Fruit fly (Drosophila melanogaster) whole organism, wandering third instar larva: ENCODE results near the gene CG8236.

Source experiments
- Abd-B ChIP-seq: fragments of >200 bp; optimal IDR thresholded peaks from 2 replicates; lab custom pipeline; 2017; ENCODE audit warnings: missing biosample characterization, missing genetic modification characterization
- CG32264 ChIP-seq: fragments of 200-800 bp; sonication (Bioruptor generic); optimal IDR thresholded peaks from 2 replicates; lab custom pipeline; 2016; ENCODE audit warnings: missing biosample characterization, missing genetic modification characterization
- CG9705 ChIP-seq: fragments of 200-800 bp; sonication (Bioruptor generic); optimal IDR thresholded peaks from 2 replicates; lab custom pipeline; 2018; ENCODE audit warnings: missing biosample characterization, mild to moderate bottlenecking, missing genetic modification characterization
- CrebA ChIP-seq: fragments of 200-800 bp; sonication (Bioruptor generic); optimal IDR thresholded peaks from 2 replicates; lab custom pipeline; 2016; ENCODE audit warnings: missing biosample characterization, mild to moderate bottlenecking, missing genetic modification characterization, borderline replicate concordance
- Dfd ChIP-seq: fragments of >200 bp; optimal IDR thresholded peaks from 2 replicates; lab custom pipeline; 2017; ENCODE audit warnings: missing biosample characterization, missing genetic modification characterization
- Dif ChIP-seq: fragments of 200-275, 200-300 bp; sonication (Bioruptor generic); optimal IDR thresholded peaks from 2 replicates; lab custom pipeline; 2018; ENCODE audit warnings: missing biosample characterization, missing genetic modification characterization; ENCODE audit not compliant: partially characterized antibody
- GATAd ChIP-seq: sonication (Bioruptor generic); optimal IDR thresholded peaks from 2 replicates; lab custom pipeline; 2016; ENCODE audit warnings: missing biosample characterization, missing genetic modification characterization
- Hnf4 ChIP-seq: fragments of 200-800 bp; sonication (Bioruptor generic); optimal IDR thresholded peaks from 2 replicates; lab custom pipeline; 2016; ENCODE audit warnings: missing biosample characterization, mild to moderate bottlenecking, missing genetic modification characterization
- Hr78 ChIP-seq: fragments of >200 bp; optimal IDR thresholded peaks from 2 replicates; lab custom pipeline; 2017; ENCODE audit warnings: missing biosample characterization, missing genetic modification characterization
- Hr83 ChIP-seq: fragments of 200-300 bp; sonication (Bioruptor generic); optimal IDR thresholded peaks from 2 replicates; lab custom pipeline; 2016; ENCODE audit warnings: missing biosample characterization, mild to moderate bottlenecking, missing genetic modification characterization, moderate library complexity; ENCODE audit not compliant: poor library complexity, severe bottlenecking
- Jra ChIP-seq: sonication (Bioruptor generic); optimal IDR thresholded peaks from 2 replicates; lab custom pipeline; 2016; ENCODE audit warnings: missing biosample characterization, missing genetic modification characterization
- Mio ChIP-seq: sonication (Bioruptor generic); optimal IDR thresholded peaks from 2 replicates; lab custom pipeline; 2016; ENCODE audit warnings: missing biosample characterization, missing genetic modification characterization
- Myc ChIP-seq: fragments of >200 bp; optimal IDR thresholded peaks from 2 replicates; lab custom pipeline; 2017
- N ChIP-seq: fragments of >200 bp; optimal IDR thresholded peaks from 2 replicates; lab custom pipeline; 2018; ENCODE audit warnings: missing biosample characterization, missing external identifiers, missing genetic modification characterization
- OdsH ChIP-seq: fragments of 200-800 bp; sonication (Bioruptor generic); optimal IDR thresholded peaks from 2 replicates; lab custom pipeline; 2016; ENCODE audit warnings: missing biosample characterization, mild to moderate bottlenecking, missing genetic modification characterization
- Rel ChIP-seq, 2 experiments: fragments of 200-800 bp; sonication (Bioruptor generic) in 1 of 2; optimal IDR thresholded peaks; 2 replicates in 1 of 2; 3 replicates in 1 of 2; lab custom pipeline; 2016 to 2019; ENCODE audit warnings: mild to moderate bottlenecking in 2 of 2, missing biosample characterization in 2 of 2, missing genetic modification characterization in 2 of 2, moderate library complexity in 1 of 2
- Vsx2 ChIP-seq: fragments of 200-300, 225-300 bp; sonication (Bioruptor generic); optimal IDR thresholded peaks from 2 replicates; lab custom pipeline; 2018; ENCODE audit warnings: missing biosample characterization, missing genetic modification characterization; ENCODE audit not compliant: partially characterized antibody
- brk ChIP-seq: fragments of 200-800 bp; sonication (Bioruptor generic); optimal IDR thresholded peaks from 2 replicates; lab custom pipeline; 2016; ENCODE audit warnings: missing biosample characterization, mild to moderate bottlenecking, missing genetic modification characterization
- dl ChIP-seq, 2 experiments: fragments of 175-275, 200-275 bp in 1 of 2; fragments of 200-275 bp in 1 of 2; sonication (Bioruptor generic); optimal IDR thresholded peaks; lab custom pipeline; 2018; ENCODE audit warnings: mild to moderate bottlenecking in 2 of 2, missing biosample characterization in 2 of 2, missing genetic modification characterization in 2 of 2, moderate library complexity in 2 of 2; ENCODE audit not compliant: partially characterized antibody in 2 of 2, insufficient read depth in 1 of 2
- dmrt93B ChIP-seq: fragments of 200-800 bp; sonication (Bioruptor generic); optimal IDR thresholded peaks from 2 replicates; lab custom pipeline; 2018; ENCODE audit warnings: missing biosample characterization, mild to moderate bottlenecking, missing genetic modification characterization
- dsf ChIP-seq: sonication (Bioruptor generic); optimal IDR thresholded peaks from 2 replicates; lab custom pipeline; 2016; ENCODE audit warnings: missing biosample characterization, missing genetic modification characterization, borderline replicate concordance
- foxo ChIP-seq, 2 experiments: fragments of 200-800 bp; sonication (Bioruptor generic); optimal IDR thresholded peaks; 2 replicates in 1 of 2; 3 replicates in 1 of 2; lab custom pipeline; 2016 to 2017; ENCODE audit warnings: missing biosample characterization in 2 of 2, missing genetic modification characterization in 2 of 2
- fru ChIP-seq: fragments of 200-800 bp; sonication (Bioruptor generic); optimal IDR thresholded peaks from 3 replicates; lab custom pipeline; 2016; ENCODE audit warnings: missing biosample characterization, mild to moderate bottlenecking, missing genetic modification characterization
- h ChIP-seq: fragments of 200-800 bp; sonication (Bioruptor generic); optimal IDR thresholded peaks from 3 replicates; lab custom pipeline; 2016; ENCODE audit warnings: missing biosample characterization, mild to moderate bottlenecking, missing genetic modification characterization
- lola ChIP-seq: fragments of >200 bp; optimal IDR thresholded peaks from 2 replicates; lab custom pipeline; 2017; ENCODE audit warnings: missing biosample characterization, missing genetic modification characterization
- pan ChIP-seq: fragments of >200 bp; optimal IDR thresholded peaks from 2 replicates; lab custom pipeline; 2017
- psq ChIP-seq: fragments of 200-800 bp; sonication (Bioruptor generic); optimal IDR thresholded peaks from 3 replicates; lab custom pipeline; 2017; ENCODE audit warnings: missing biosample characterization, mild to moderate bottlenecking, missing genetic modification characterization, moderate library complexity
- rgr ChIP-seq: fragments of 200-800 bp; sonication (Bioruptor generic); optimal IDR thresholded peaks from 3 replicates; lab custom pipeline; 2016; ENCODE audit warnings: missing biosample characterization, mild to moderate bottlenecking, missing genetic modification characterization
- sage ChIP-seq: fragments of 200-800 bp; sonication (Bioruptor generic); optimal IDR thresholded peaks from 2 replicates; lab custom pipeline; 2016; ENCODE audit warnings: missing biosample characterization, mild to moderate bottlenecking, missing genetic modification characterization
- sv ChIP-seq: fragments of 200-800 bp; sonication (Bioruptor generic); optimal IDR thresholded peaks from 3 replicates; lab custom pipeline; 2016; ENCODE audit warnings: missing biosample characterization, missing genetic modification characterization
- tai ChIP-seq: sonication (Bioruptor generic); optimal IDR thresholded peaks from 2 replicates; lab custom pipeline; 2016; ENCODE audit warnings: missing biosample characterization, missing genetic modification characterization
- woc ChIP-seq: sonication (Bioruptor generic); optimal IDR thresholded peaks from 2 replicates; lab custom pipeline; 2016; ENCODE audit warnings: missing biosample characterization, mild to moderate bottlenecking, missing genetic modification characterization

The CG8236 gene

DNA sequence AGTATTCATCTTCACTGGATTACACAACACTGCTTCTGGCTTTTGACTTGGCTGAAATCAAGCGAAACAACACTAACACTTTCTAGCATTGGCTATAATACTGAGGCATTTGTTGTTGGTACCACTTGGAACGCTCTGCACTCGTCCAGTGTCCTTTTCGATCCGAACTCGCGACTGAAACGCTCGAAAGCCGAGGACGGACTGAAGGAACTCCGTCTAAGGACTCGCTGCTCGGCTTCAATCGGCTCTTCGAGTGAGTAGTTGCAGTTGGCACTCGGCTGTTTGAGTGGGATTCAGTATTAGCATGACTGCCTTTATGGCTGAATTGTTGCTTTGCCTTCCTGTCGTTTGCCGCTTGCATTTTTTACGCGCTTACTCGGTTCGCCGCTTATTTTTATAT is 1.2 kb upstream of the CG8236 start, which contains the start of the genes CG34135 and CG11768:
CG34135 (minus strand) TSS at position 194 of the 400 bp plus-strand sequence.
CG11768 (minus strand) TSS at position 203 of the 400 bp plus-strand sequence.
- no peak for TF ChIP-seq Vsx2 (GFP tag; lab: Kevin White, UChicago)

DNA sequence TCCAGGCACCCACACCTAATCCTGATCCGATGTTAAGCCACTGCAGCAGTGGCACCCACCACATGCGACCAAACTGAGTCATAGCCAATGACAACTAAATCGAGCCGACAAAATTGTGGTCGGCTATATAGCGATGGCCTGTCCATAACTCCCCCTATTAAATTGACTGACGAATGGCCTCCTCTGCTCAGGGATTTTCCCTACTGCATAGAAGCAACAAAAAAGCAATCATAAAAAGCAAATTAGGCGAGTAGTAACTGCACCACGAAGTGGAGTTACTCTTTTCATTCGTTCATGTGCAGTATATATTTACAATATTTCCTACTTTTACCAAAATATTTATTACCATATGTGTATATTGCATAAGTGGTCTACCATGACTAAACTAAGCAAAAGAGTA is 3.4 kb downstream of the CG8236 start, which contains the start of gene CG13318:
CG13318 (minus strand) TSS at position 101 of the 400 bp plus-strand sequence.
- TF ChIP-seq Rel (GFP tag; optimal IDR thresholded peaks at IDR 0.05; lab: Kevin White, UChicago) (no peak), Rel (tag; optimal IDR thresholded peaks at IDR 0.05; lab: Kevin White, UChicago) (no peak), CG32264 (GFP tag; lab: Kevin White, UChicago) (no peak), OdsH (GFP tag; lab: Kevin White, UChicago) (no peak), Dfd (GFP tag; lab: Kevin White, UChicago) (no peak), sv (GFP tag; lab: Kevin White, UChicago) (no peak), lola (GFP tag; lab: Kevin White, UChicago) (no peak), fru (no peak), Jra (GFP tag; lab: Kevin White, UChicago) (no peak), dl (GFP tag; optimal IDR thresholded peaks at IDR 0.05; lab: Kevin White, UChicago; ENCODE audit: insufficient read depth in 1 of 2, partially characterized antibody in 2 of 2) (no peak), Myc (lab: Kevin White, UChicago) (no peak), rgr (GFP tag; lab: Kevin White, UChicago) (no peak), N (GFP tag; lab: Kevin White, UChicago) (no peak), foxo (GFP tag; optimal IDR thresholded peaks at IDR 0.05; lab: Kevin White, UChicago) (no peak), Vsx2 (GFP tag; lab: Kevin White, UChicago) (no peak), sage (GFP tag; lab: Kevin White, UChicago) (no peak), CG9705 (GFP tag; lab: Kevin White, UChicago) (no peak)
- TF ChIP-seq, all 38 proteins: peak for 0

DNA sequence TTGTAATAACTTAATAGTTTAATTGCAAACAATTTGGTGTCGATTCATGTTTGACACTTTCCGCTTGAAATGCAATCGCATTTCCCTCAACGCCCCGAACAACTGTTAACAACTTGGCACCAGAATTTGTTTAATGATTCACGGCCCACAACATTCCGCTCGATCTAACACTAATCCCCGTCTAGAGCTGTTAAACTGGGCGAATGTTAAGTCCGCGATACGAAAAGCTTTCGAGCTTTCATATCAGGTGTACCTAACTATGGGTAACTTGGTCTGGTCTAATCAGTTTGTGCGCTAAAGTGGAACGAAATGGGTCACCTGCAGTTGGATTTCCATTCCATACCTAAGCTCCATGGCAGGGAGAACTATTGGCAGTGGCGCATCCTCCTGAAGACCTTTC is 3.9 kb downstream of the CG8236 start, which contains the start of gene CG34301:
CG34301 (plus strand) TSS at position 301 of the 400 bp plus-strand sequence.
- TF ChIP-seq Jra (GFP tag; lab: Kevin White, UChicago) (no peak), woc (GFP tag; lab: Kevin White, UChicago) (no peak), Rel (GFP tag; optimal IDR thresholded peaks at IDR 0.05; lab: Kevin White, UChicago) (no peak), Rel (tag; optimal IDR thresholded peaks at IDR 0.05; lab: Kevin White, UChicago) (no peak), dmrt93B (GFP tag; lab: Kevin White, UChicago) (no peak), tai (GFP tag; lab: Kevin White, UChicago) (no peak), dsf (GFP tag; lab: Kevin White, UChicago) (no peak), sv (GFP tag; lab: Kevin White, UChicago) (no peak), GATAd (GFP tag; lab: Kevin White, UChicago) (no peak), Hr83 (GFP tag; lab: Kevin White, UChicago) (no peak), fru (no peak), Hr78 (no peak), rgr (GFP tag; lab: Kevin White, UChicago) (no peak), psq (GFP tag; lab: Kevin White, UChicago) (no peak), h (no peak), CG32264 (GFP tag; lab: Kevin White, UChicago) (no peak), Hnf4 (GFP tag; lab: Kevin White, UChicago) (no peak), Abd-B (GFP tag; lab: Kevin White, UChicago) (no peak), CrebA (no peak)

DNA sequence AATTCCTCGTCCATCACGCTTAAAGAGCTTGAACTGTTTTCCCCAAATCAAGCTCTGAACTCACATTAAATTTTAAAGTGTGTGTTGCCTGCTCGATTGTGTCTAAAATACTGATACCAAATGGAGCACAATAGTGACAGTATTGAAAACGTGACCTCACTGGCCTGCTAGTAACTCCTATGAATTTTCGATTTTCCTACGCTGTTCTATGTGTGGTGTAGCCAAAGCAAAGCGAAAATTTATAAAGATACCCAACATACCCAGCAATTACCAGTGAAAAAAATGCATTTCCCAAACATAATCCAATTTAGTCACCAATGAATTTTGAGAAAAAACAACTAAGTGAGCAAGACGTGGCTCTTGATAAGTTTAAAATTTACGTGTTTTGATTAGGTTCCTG is 10.6 kb downstream of the CG8236 start, which contains the start of gene CG33191:
CG33191 (minus strand) TSS at position 101 of the 400 bp plus-strand sequence.
- no peak for TF ChIP-seq pan (lab: Kevin White, UChicago)
- TF ChIP-seq CG9705 (GFP tag; lab: Kevin White, UChicago): no peak
- no peak for TF ChIP-seq Dif
- TF ChIP-seq Hr83 (GFP tag; lab: Kevin White, UChicago): no peak
- TF ChIP-seq OdsH (GFP tag; lab: Kevin White, UChicago): no peak
- TF ChIP-seq h: no peak
- no peak for TF ChIP-seq brk
- TF ChIP-seq CrebA: no peak
- TF ChIP-seq Mio (GFP tag; lab: Kevin White, UChicago): no peak
- TF ChIP-seq lola (GFP tag; lab: Kevin White, UChicago): no peak
